Fruit fly (Drosophila melanogaster) whole organism, embryonic: Measurements from ENCODE around the gene CG5665.

Source experiments
- Adf1 ChIP-seq: fragments of 200-800 bp; sonication (Bioruptor generic); IDR thresholded peaks from 2 replicates; pipeline ENCODE4 v1.3.6; 2022; ENCODE audit warnings: missing biosample characterization, missing genetic modification characterization
- B-H2 ChIP-seq: fragments of 200-800 bp; sonication (Bioruptor generic); optimal IDR thresholded peaks from 2 replicates; lab custom pipeline; 2018; ENCODE audit warnings: missing biosample characterization, mild to moderate bottlenecking, missing genetic modification characterization
- CG1024 ChIP-seq: fragments of 200-800 bp; sonication (Bioruptor generic); IDR thresholded peaks from 2 replicates; pipeline ENCODE4 v1.3.6; 2022; ENCODE audit warnings: missing biosample characterization, missing genetic modification characterization
- CG10543 ChIP-seq: fragments of 200-800 bp; sonication (Bioruptor generic); optimal IDR thresholded peaks from 3 replicates; lab custom pipeline; 2017; ENCODE audit warnings: missing biosample characterization, mild to moderate bottlenecking, missing genetic modification characterization, moderate library complexity
- CG1233 ChIP-seq: fragments of 200-800 bp; sonication (Bioruptor generic); optimal IDR thresholded peaks from 4 replicates; lab custom pipeline; 2018; ENCODE audit warnings: missing biosample characterization, mild to moderate bottlenecking, missing genetic modification characterization
- CG12744 ChIP-seq: fragments of 200-800 bp; sonication (Bioruptor generic); optimal IDR thresholded peaks from 2 replicates; lab custom pipeline; 2016; ENCODE audit warnings: missing biosample characterization, missing genetic modification characterization
- CG13296 ChIP-seq: fragments of 200-800 bp; sonication (Bioruptor generic); optimal IDR thresholded peaks from 3 replicates; lab custom pipeline; 2018; ENCODE audit warnings: missing biosample characterization, mild to moderate bottlenecking, missing genetic modification characterization
- CG13894 ChIP-seq: fragments of 200-800 bp; sonication (Bioruptor generic); optimal IDR thresholded peaks from 3 replicates; lab custom pipeline; 2018; ENCODE audit warnings: missing biosample characterization, mild to moderate bottlenecking, missing genetic modification characterization, moderate library complexity
- CG14965 ChIP-seq: fragments of 200-800 bp; sonication (Bioruptor generic); optimal IDR thresholded peaks from 2 replicates; lab custom pipeline; 2016; ENCODE audit warnings: missing biosample characterization, missing genetic modification characterization, borderline replicate concordance
- CG15514 ChIP-seq: fragments of 200-800 bp; sonication (Bioruptor generic); optimal IDR thresholded peaks from 3 replicates; lab custom pipeline; 2017; ENCODE audit warnings: missing biosample characterization, missing genetic modification characterization, mild to moderate bottlenecking, moderate library complexity, missing genetic modification reagents
- CG15601 ChIP-seq: fragments of 200-800 bp; sonication (Bioruptor generic); optimal IDR thresholded peaks from 3 replicates; lab custom pipeline; 2019; ENCODE audit warnings: missing biosample characterization, mild to moderate bottlenecking, missing genetic modification characterization, moderate library complexity
- CG17829 ChIP-seq: fragments of 200-800 bp; optimal IDR thresholded peaks from 2 replicates; lab custom pipeline; 2019; ENCODE audit warnings: missing biosample characterization, mild to moderate bottlenecking, missing genetic modification characterization, moderate library complexity
- CG18599 ChIP-seq: fragments of 200-800 bp; sonication (Bioruptor generic); optimal IDR thresholded peaks from 3 replicates; lab custom pipeline; 2017; ENCODE audit warnings: missing biosample characterization, missing genetic modification characterization, mild to moderate bottlenecking, moderate library complexity, missing genetic modification reagents
- CG30020 ChIP-seq: fragments of 200-800 bp; optimal IDR thresholded peaks from 2 replicates; lab custom pipeline; 2019; ENCODE audit warnings: missing biosample characterization, mild to moderate bottlenecking, missing genetic modification characterization, moderate library complexity
- CG3163 ChIP-seq: fragments of 200-800 bp; sonication (Bioruptor generic); optimal IDR thresholded peaks from 3 replicates; lab custom pipeline; 2016; ENCODE audit warnings: missing biosample characterization, missing genetic modification characterization
- CG33557 ChIP-seq: fragments of 200-800 bp; sonication (Bioruptor generic); optimal IDR thresholded peaks from 2 replicates; lab custom pipeline; 2019; ENCODE audit warnings: missing biosample characterization, mild to moderate bottlenecking, missing genetic modification characterization, moderate library complexity
- CG34376 ChIP-seq: fragments of 200-800 bp; sonication (Bioruptor generic); optimal IDR thresholded peaks from 2 replicates; lab custom pipeline; 2018; ENCODE audit warnings: missing biosample characterization, mild to moderate bottlenecking, missing genetic modification characterization
- CG4820 ChIP-seq: fragments of 200-800 bp; sonication (Bioruptor generic); optimal IDR thresholded peaks from 3 replicates; lab custom pipeline; 2016; ENCODE audit warnings: missing biosample characterization, missing genetic modification characterization
- CG7786 ChIP-seq: fragments of 200-800 bp; sonication (Bioruptor generic); optimal IDR thresholded peaks from 2 replicates; lab custom pipeline; 2016; ENCODE audit warnings: missing biosample characterization, missing genetic modification characterization
- CG8290 ChIP-seq, 3 experiments: fragments of 200-800 bp; sonication (Bioruptor generic); optimal IDR thresholded peaks; 2 replicates each; lab custom pipeline; 2016 to 2019; ENCODE audit warnings: missing biosample characterization in 3 of 3, missing genetic modification characterization in 3 of 3, mild to moderate bottlenecking in 2 of 3, moderate library complexity in 1 of 3
- Deaf1 ChIP-seq: fragments of 200-800 bp; optimal IDR thresholded peaks from 3 replicates; lab custom pipeline; 2019; ENCODE audit warnings: missing biosample characterization, mild to moderate bottlenecking, missing genetic modification characterization, moderate library complexity
- Dfd ChIP-seq, 2 experiments: fragments of >200 bp; optimal IDR thresholded peaks; 2 replicates each; lab custom pipeline; 2017; ENCODE audit warnings: missing biosample characterization in 2 of 2, missing genetic modification characterization in 2 of 2
- E2f2 ChIP-seq: fragments of 200-800 bp; sonication (Bioruptor generic); IDR thresholded peaks from 2 replicates; pipeline ENCODE4 v1.3.6; 2022; ENCODE audit warnings: missing biosample characterization, missing genetic modification characterization
- Gsc ChIP-seq: fragments of 200-800 bp; sonication (Bioruptor generic); IDR thresholded peaks from 2 replicates; pipeline ENCODE4 v1.3.6; 2022; ENCODE audit warnings: missing biosample characterization, missing genetic modification characterization
- Hand ChIP-seq: fragments of 200-800 bp; sonication (Bioruptor generic); optimal IDR thresholded peaks from 2 replicates; lab custom pipeline; 2017; ENCODE audit warnings: mild to moderate bottlenecking, missing biosample characterization, missing genetic modification reagents, missing genetic modification characterization
- HmgD ChIP-seq: fragments of 200-800 bp; sonication (Bioruptor generic); optimal IDR thresholded peaks from 3 replicates; lab custom pipeline; 2016; ENCODE audit warnings: missing biosample characterization, missing genetic modification characterization
- MESR4 ChIP-seq: fragments of 200-800 bp; sonication (Bioruptor generic); optimal IDR thresholded peaks from 2 replicates; lab custom pipeline; 2018; ENCODE audit warnings: missing biosample characterization, mild to moderate bottlenecking, missing genetic modification characterization, moderate library complexity
- Nf-YA ChIP-seq: fragments of 200-800 bp; sonication (Bioruptor generic); IDR thresholded peaks from 2 replicates; pipeline ENCODE4 v1.3.6; 2022; ENCODE audit warnings: missing biosample characterization, missing genetic modification characterization
- Poxn ChIP-seq: fragments of 200-800 bp; sonication (Bioruptor generic); IDR thresholded peaks from 2 replicates; pipeline ENCODE4 v1.3.6; 2022; ENCODE audit warnings: missing biosample characterization, missing genetic modification characterization
- Sin3A ChIP-seq: fragments of >200 bp; optimal IDR thresholded peaks from 2 replicates; lab custom pipeline; 2018
- Six4 ChIP-seq: fragments of 200-800 bp; sonication (Bioruptor generic); optimal IDR thresholded peaks from 2 replicates; lab custom pipeline; 2016; ENCODE audit warnings: missing biosample characterization, missing genetic modification characterization
- Ssrp ChIP-seq: fragments of 200-800 bp; sonication (Bioruptor generic); optimal IDR thresholded peaks from 2 replicates; lab custom pipeline; 2018; ENCODE audit warnings: missing biosample characterization, mild to moderate bottlenecking, missing genetic modification characterization, moderate library complexity
- cas ChIP-seq: fragments of 200-800 bp; sonication (Bioruptor generic); IDR thresholded peaks from 2 replicates; pipeline ENCODE4 v1.3.6; 2022; ENCODE audit warnings: missing biosample characterization, missing genetic modification characterization
- ci ChIP-seq: fragments of 200-800 bp; sonication (Bioruptor generic); IDR thresholded peaks from 3 replicates; pipeline ENCODE4 v1.3.6; 2022; ENCODE audit warnings: missing biosample characterization, missing genetic modification characterization
- dysf ChIP-seq: fragments of 200-800 bp; sonication (Bioruptor generic); IDR thresholded peaks from 3 replicates; pipeline ENCODE4 v1.3.6; 2022; ENCODE audit warnings: missing biosample characterization, missing genetic modification characterization
- fd96Cb ChIP-seq: fragments of 200-800 bp; sonication (Bioruptor generic); optimal IDR thresholded peaks from 2 replicates; lab custom pipeline; 2018; ENCODE audit warnings: missing biosample characterization, mild to moderate bottlenecking, missing genetic modification characterization, moderate library complexity
- grn ChIP-seq: fragments of 200-800 bp; sonication (Bioruptor generic); optimal IDR thresholded peaks from 3 replicates; lab custom pipeline; 2017; ENCODE audit warnings: missing biosample characterization, missing genetic modification characterization
- nerfin-2 ChIP-seq: fragments of 200-800 bp; sonication (Bioruptor generic); IDR thresholded peaks from 2 replicates; pipeline ENCODE4 v1.3.6; 2022; ENCODE audit warnings: missing biosample characterization, missing genetic modification characterization; ENCODE audit not compliant: partially characterized antibody
- odd ChIP-seq: fragments of 200-800 bp; sonication (Bioruptor generic); optimal IDR thresholded peaks from 2 replicates; lab custom pipeline; 2017; ENCODE audit warnings: missing biosample characterization, mild to moderate bottlenecking, missing genetic modification characterization
- peb ChIP-seq: fragments of 200-800 bp; sonication (Bioruptor generic); IDR thresholded peaks from 2 replicates; pipeline ENCODE4 v1.3.6; 2022; ENCODE audit warnings: missing biosample characterization, missing genetic modification characterization
- prd ChIP-seq, 3 experiments: fragments of >200 bp in 2 of 3; fragments of 200-800 bp in 1 of 3; sonication (Bioruptor generic) in 1 of 3; optimal IDR thresholded peaks in 2 of 3; IDR thresholded peaks in 1 of 3; 2 replicates in 2 of 3; 3 replicates in 1 of 3; pipeline versions ENCODE4 v1.3.6 to Lab custom; 2017 to 2022; ENCODE audit warnings: missing biosample characterization in 1 of 3, missing genetic modification characterization in 1 of 3
- run ChIP-seq: fragments of 200-800 bp; sonication (Bioruptor generic); optimal IDR thresholded peaks from 3 replicates; lab custom pipeline; 2018; ENCODE audit warnings: missing biosample characterization, mild to moderate bottlenecking, missing genetic modification characterization
- scrt ChIP-seq: fragments of 200-800 bp; sonication (Bioruptor generic); optimal IDR thresholded peaks from 2 replicates; lab custom pipeline; 2018; ENCODE audit warnings: missing biosample characterization, mild to moderate bottlenecking, missing genetic modification characterization, moderate library complexity
- sd ChIP-seq: fragments of 200-800 bp; sonication (Bioruptor generic); optimal IDR thresholded peaks from 3 replicates; lab custom pipeline; 2018; ENCODE audit warnings: missing biosample characterization, mild to moderate bottlenecking, missing genetic modification characterization, moderate library complexity
- slou ChIP-seq: fragments of 200-800 bp; sonication (Bioruptor generic); optimal IDR thresholded peaks from 3 replicates; lab custom pipeline; 2016; ENCODE audit warnings: missing biosample characterization, missing genetic modification characterization
- sug ChIP-seq: fragments of 200-800 bp; optimal IDR thresholded peaks from 2 replicates; lab custom pipeline; 2019; ENCODE audit warnings: missing biosample characterization, mild to moderate bottlenecking, missing genetic modification characterization, moderate library complexity
- unpg ChIP-seq: fragments of 200-800 bp; sonication (Bioruptor generic); optimal IDR thresholded peaks from 3 replicates; lab custom pipeline; 2018; ENCODE audit warnings: missing biosample characterization, mild to moderate bottlenecking, missing genetic modification characterization, moderate library complexity

Gene CG5665

DNA sequence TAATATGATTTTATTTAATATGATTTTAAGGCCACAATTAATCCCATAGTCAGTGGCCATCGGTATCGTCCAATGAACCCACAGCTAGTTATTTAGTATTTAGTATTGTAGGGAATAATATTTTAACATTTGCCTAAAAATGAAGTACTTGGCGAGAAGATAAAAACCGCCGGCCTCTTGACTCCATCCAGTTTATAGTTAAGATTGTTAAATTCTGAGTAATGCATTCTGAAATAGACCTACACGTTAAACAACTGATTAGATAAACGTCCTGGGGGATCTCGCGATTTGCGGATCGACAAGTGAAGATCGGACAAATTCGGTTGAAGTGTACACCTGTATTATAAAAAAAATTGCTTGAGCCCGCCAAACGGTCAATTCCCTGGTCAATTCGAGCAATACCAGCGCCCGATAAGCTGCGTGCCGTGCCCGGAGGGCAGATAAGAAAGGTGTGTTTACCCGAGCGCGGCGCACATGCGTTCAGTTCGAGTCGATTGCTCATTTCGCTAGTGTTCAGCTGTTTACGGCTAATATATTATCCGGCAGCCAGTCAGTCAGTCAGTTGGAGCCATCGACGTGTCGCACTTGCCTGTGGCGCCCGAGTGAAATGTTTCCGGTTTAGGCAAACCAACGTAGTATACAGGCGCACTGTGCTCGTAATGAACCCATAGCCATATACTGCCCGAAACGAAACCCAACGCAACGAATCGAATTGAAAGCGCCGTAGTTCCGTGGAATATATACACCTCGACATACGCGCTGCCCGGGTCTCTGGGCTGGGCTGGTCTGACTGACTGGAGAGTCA, 28.9 kb downstream of the CG5665 start (continued):
- no peak for TF ChIP-seq nerfin-2 (GFP tag; lab: Robert Waterston, UW)
- peak; percentile 2 for TF ChIP-seq CG13894
- TF ChIP-seq CG1024 = 0 out of 2 replicates have a peak, but pooled peaks have one; percentile 14
- TF ChIP-seq Hand (GFP tag; lab: Kevin White, UChicago) = peak; percentile 8
- TF ChIP-seq CG13296 (GFP tag; lab: Kevin White, UChicago) = no peak
- TF ChIP-seq CG14965 (GFP tag; lab: Kevin White, UChicago) = no peak
- no peak for TF ChIP-seq slou (GFP tag; lab: Kevin White, UChicago)
- no peak for TF ChIP-seq CG17829 (tag; lab: Kevin White, UChicago)
- 0 out of 3 replicates have a peak, but pooled peaks have one; percentile 25 for TF ChIP-seq ci (GFP tag; lab: Robert Waterston, UW)
- no peak for TF ChIP-seq CG3163 (GFP tag; lab: Kevin White, UChicago)
- TF ChIP-seq unpg (GFP tag; lab: Kevin White, UChicago) = no peak
- TF ChIP-seq E2f2 (GFP tag; lab: Robert Waterston, UW) = 0 out of 2 replicates have a peak, but pooled peaks have one; percentile 11
- no peak for TF ChIP-seq MESR4
- TF ChIP-seq Ssrp (tag; lab: Kevin White, UChicago) = no peak
- peak; percentile 80 for TF ChIP-seq CG10543 (GFP tag; lab: Kevin White, UChicago)
- TF ChIP-seq B-H2 = no peak
- TF ChIP-seq CG33557 (GFP tag; lab: Kevin White, UChicago) = no peak
- TF ChIP-seq CG4820 = no peak
- TF ChIP-seq run (tag; lab: Kevin White, UChicago) = no peak
- peak; percentile 59 for TF ChIP-seq grn (GFP tag; lab: Kevin White, UChicago)
- no peak for TF ChIP-seq peb (GFP tag; lab: Robert Waterston, UW)
- TF ChIP-seq Adf1 (GFP tag; lab: Robert Waterston, UW) = no peak; the same call in 1 of the 2 replicates
- TF ChIP-seq CG8290 (GFP tag; optimal IDR thresholded peaks at IDR 0.05; lab: Kevin White, UChicago) = no peak
- TF ChIP-seq CG8290 (tag; optimal IDR thresholded peaks at IDR 0.05; lab: Kevin White, UChicago) = peak in 1 of 2 experiments; percentile 30
- TF ChIP-seq CG1233 (GFP tag; lab: Kevin White, UChicago) = no peak
- TF ChIP-seq CG30020 (tag; lab: Kevin White, UChicago) = no peak
- no peak for TF ChIP-seq HmgD (GFP tag; lab: Kevin White, UChicago)
- no peak for TF ChIP-seq odd (GFP tag; lab: Kevin White, UChicago)
- peak; percentile 95 for TF ChIP-seq sug
- TF ChIP-seq CG18599 = peak; percentile 51
- peak; percentile 60 for TF ChIP-seq Deaf1 (tag; lab: Kevin White, UChicago)
- TF ChIP-seq cas (GFP tag; lab: Robert Waterston, UW) = no peak
- no peak for TF ChIP-seq scrt (GFP tag; lab: Kevin White, UChicago)
- no peak for TF ChIP-seq Sin3A (lab: Kevin White, UChicago)
- TF ChIP-seq Poxn = no peak
- peak; percentile 19 for TF ChIP-seq CG15514 (GFP tag; lab: Kevin White, UChicago)
- TF ChIP-seq sd (tag; lab: Kevin White, UChicago) = peak; percentile 60
- no peak for TF ChIP-seq Six4 (GFP tag; lab: Kevin White, UChicago)
- TF ChIP-seq fd96Cb = no peak
- no peak for TF ChIP-seq CG7786 (GFP tag; lab: Kevin White, UChicago)
- TF ChIP-seq Dfd (GFP tag; optimal IDR thresholded peaks at IDR 0.05; lab: Kevin White, UChicago) = no peak
- no peak for TF ChIP-seq Nf-YA (GFP tag; lab: Robert Waterston, UW)
- TF ChIP-seq Gsc (GFP tag; lab: Robert Waterston, UW) = no peak
- no peak for TF ChIP-seq prd (optimal IDR thresholded peaks at IDR 0.05; lab: Kevin White, UChicago)
- TF ChIP-seq prd (GFP tag; IDR thresholded peaks at IDR 0.05; lab: Robert Waterston, UW) = no peak
- TF ChIP-seq CG34376 (GFP tag; lab: Kevin White, UChicago) = peak; percentile 67
- no peak for TF ChIP-seq CG12744 (GFP tag; lab: Kevin White, UChicago)
- 0 out of 3 replicates have a peak, but pooled peaks have one; percentile 28 for TF ChIP-seq dysf (GFP tag; lab: Robert Waterston, UW)
- peak; percentile 6 for TF ChIP-seq CG15601
